Worm (Caenorhabditis elegans): ENCODE results near the gene srh-137.

DNA sequence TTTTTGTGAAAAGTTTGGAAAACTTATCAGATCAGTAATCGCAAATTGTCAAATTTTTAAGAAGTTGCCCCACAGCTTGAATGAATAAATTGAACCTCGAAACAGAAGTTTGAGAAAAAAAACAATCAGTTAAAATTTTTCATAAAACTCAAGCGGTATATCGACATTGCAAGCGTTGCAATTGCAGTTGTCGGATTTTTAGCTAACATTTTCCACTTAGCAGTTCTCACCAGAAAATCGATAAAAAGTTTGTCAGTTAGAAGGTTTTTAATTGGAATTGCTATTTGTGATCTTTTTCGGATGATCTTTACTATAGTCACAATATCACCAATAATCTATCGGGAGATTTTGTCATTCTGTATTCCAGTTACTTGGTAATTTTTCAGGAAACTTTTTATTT, 30.7 kb downstream of the srh-137 start, which contains the start of gene srw-43:
- TF ChIP-seq nhr-12 (tag; optimal IDR thresholded peaks at IDR 0.05) (no peak), ama-1 (optimal IDR thresholded peaks at IDR 0.05) (no peak), fos-1 (tag; optimal IDR thresholded peaks at IDR 0.05) (no peak), ztf-11 (tag; optimal IDR thresholded peaks at IDR 0.05) (no peak), tbx-2 (tag; optimal IDR thresholded peaks at IDR 0.05) (no peak), nhr-76 (tag; optimal IDR thresholded peaks at IDR 0.05) (no peak), nhr-77 (tag; optimal IDR thresholded peaks at IDR 0.05) (no peak), ZK546.5 (tag; optimal IDR thresholded peaks at IDR 0.05) (no peak), R02D3.7 (tag; optimal IDR thresholded peaks at IDR 0.05) (no peak), nhr-67 (tag; optimal IDR thresholded peaks at IDR 0.05) (no peak), nhr-237 (tag; optimal IDR thresholded peaks at IDR 0.05) (no peak)
